Worm (Caenorhabditis elegans) whole organism, young adult: ENCODE results near the gene F20D6.6.

Source experiments
- Y56A3A.18 ChIP-seq: fragments of 200-800 bp; sonication (Bioruptor generic); IDR thresholded peaks from 2 replicates; pipeline ENCODE4 v1.3.6; 2022; ENCODE audit warnings: missing genetic modification reagents, missing genetic modification characterization, missing compliant biosample characterization
- ZK185.1 ChIP-seq: sonication (generic microtip); optimal IDR thresholded peaks from 2 replicates; lab custom pipeline; 2016; ENCODE audit warnings: mild to moderate bottlenecking, missing genetic modification characterization, missing compliant biosample characterization; ENCODE audit not compliant: poor library complexity, severe bottlenecking
- atf-7 ChIP-seq: sonication (generic microtip); optimal IDR thresholded peaks from 2 replicates; lab custom pipeline; 2017; ENCODE audit warnings: mild to moderate bottlenecking, missing genetic modification characterization, missing compliant biosample characterization
- ceh-79 ChIP-seq: sonication (generic microtip); optimal IDR thresholded peaks from 2 replicates; lab custom pipeline; 2017; ENCODE audit warnings: mild to moderate bottlenecking, missing genetic modification characterization, missing compliant biosample characterization
- lsy-27 ChIP-seq: sonication (generic microtip); optimal IDR thresholded peaks from 2 replicates; lab custom pipeline; 2017; ENCODE audit warnings: missing genetic modification characterization, mild to moderate bottlenecking, missing compliant biosample characterization, antibody characterized with exemption, missing genotype, borderline replicate concordance; ENCODE audit not compliant: insufficient read depth
- pbrm-1 ChIP-seq: fragments of 200-800 bp; sonication (Bioruptor generic); IDR thresholded peaks from 2 replicates; pipeline ENCODE4 v1.3.6; 2022; ENCODE audit warnings: missing genetic modification reagents, missing genetic modification characterization, missing compliant biosample characterization
- rpc-1 ChIP-seq, 2 experiments: fragments of 150-350 bp in 1 of 2; sonication (generic microtip) in 1 of 2; optimal IDR thresholded peaks; 2 replicates each; lab custom pipeline; 2014 to 2018; ENCODE audit warnings: missing biosample characterization in 1 of 2, missing genetic modification characterization in 1 of 2, missing genetic modification reagents in 1 of 2, missing genotype in 1 of 2
- snpc-4 ChIP-seq, 5 experiments: fragments of 150-350 bp in 1 of 5; sonication (generic microtip) in 4 of 5; optimal IDR thresholded peaks; 2 replicates each; lab custom pipeline; 2014 to 2018; ENCODE audit warnings: missing genetic modification characterization in 5 of 5, missing biosample characterization in 3 of 5, antibody characterized with exemption in 2 of 5, mild to moderate bottlenecking in 2 of 5, missing compliant biosample characterization in 2 of 5, missing genotype in 2 of 5, moderate library complexity in 2 of 5, missing genetic modification reagents in 1 of 5
- ztf-22 ChIP-seq: fragments of 200-800 bp; sonication (Bioruptor generic); optimal IDR thresholded peaks from 2 replicates; lab custom pipeline; 2018; ENCODE audit warnings: mild to moderate bottlenecking, missing genetic modification characterization, moderate library complexity, missing compliant biosample characterization
- ztf-6 ChIP-seq: fragments of 200-800 bp; sonication (Bioruptor generic); IDR thresholded peaks from 2 replicates; pipeline ENCODE4 v1.3.6; 2022; ENCODE audit warnings: missing genetic modification reagents, missing genetic modification characterization, missing compliant biosample characterization

- no peak for TF ChIP-seq ztf-6 (GFP tag; lab: Robert Waterston, UW)
- no peak for TF ChIP-seq ztf-22
- TF ChIP-seq rpc-1 (optimal IDR thresholded peaks at IDR 0.05; lab: Kevin White, UChicago): no peak
- no peak for TF ChIP-seq rpc-1 (tag; optimal IDR thresholded peaks at IDR 0.05; lab: Kevin White, UChicago)
- no peak for TF ChIP-seq ceh-79
- no peak for TF ChIP-seq atf-7
- TF ChIP-seq ZK185.1 (tag; lab: Kevin White, UChicago): no peak
- no peak for TF ChIP-seq snpc-4 (GFP tag; optimal IDR thresholded peaks at IDR 0.05; lab: Kevin White, UChicago)
- TF ChIP-seq snpc-4 (tag; optimal IDR thresholded peaks at IDR 0.05; lab: Kevin White, UChicago): no peak
- TF ChIP-seq lsy-27: no peak
- TF ChIP-seq pbrm-1: no peak
- TF ChIP-seq Y56A3A.18 (GFP tag; lab: Robert Waterston, UW): no peak
Measured at ce11 chrV:8163199-8163598, 3.5 kb downstream of the F20D6.6 start.
